ENCODE assay signal across 2 worm cellular contexts in the genomic region with DNA sequence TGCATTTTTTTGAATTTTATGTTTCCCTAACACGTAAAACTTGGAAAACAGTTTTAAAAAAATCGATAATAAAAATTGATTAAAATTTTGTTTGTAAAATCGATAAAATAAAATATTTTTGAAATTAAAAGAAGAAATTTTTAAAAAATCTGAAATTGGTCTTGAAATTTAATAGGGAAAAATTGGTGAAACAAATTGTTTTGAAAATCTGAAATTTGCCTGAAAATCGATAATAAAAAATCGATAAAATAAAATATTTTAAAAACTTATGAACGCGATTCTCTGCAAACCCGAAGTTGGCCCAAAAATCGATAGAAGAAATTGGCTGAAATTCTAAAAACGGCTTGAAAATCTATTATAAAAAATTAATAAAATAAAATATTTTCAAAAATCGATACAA.
TF ChIP-seq lines count a peak whose summit lies in the region.

No protein-coding gene starts in this region.

TF ChIP-seq in whole organism, L3 larva, 47 proteins besides CTCF, POLR2A, EP300 and RAD21:
- no peak for TF ChIP-seq jun-1 (tag; optimal IDR thresholded peaks at IDR 0.05; lab: Kevin White, UChicago)
- TF ChIP-seq nhr-28 (tag; optimal IDR thresholded peaks at IDR 0.05; lab: Kevin White, UChicago), result no peak
- TF ChIP-seq ceh-28 (tag; optimal IDR thresholded peaks at IDR 0.05; lab: Kevin White, UChicago), result peak; percentile 56
- TF ChIP-seq nhr-67 (tag; optimal IDR thresholded peaks at IDR 0.05; lab: Kevin White, UChicago), result no peak
- TF ChIP-seq nhr-77 (tag; optimal IDR thresholded peaks at IDR 0.05; lab: Kevin White, UChicago), result no peak
- no peak for TF ChIP-seq mml-1 (tag; optimal IDR thresholded peaks at IDR 0.05; lab: Kevin White, UChicago)
TF ChIP-seq in whole organism, L3 larva: peak in this region for 1.

TF ChIP-seq in whole organism, L4 larva, 104 proteins besides CTCF, POLR2A, EP300 and RAD21:
- TF ChIP-seq mdt-29 (GFP tag; IDR thresholded peaks at IDR 0.05; lab: Robert Waterston, UW) (no peak), Y75B8A.6 (GFP tag; IDR thresholded peaks at IDR 0.05; lab: Robert Waterston, UW) (no peak), madf-9 (GFP tag; conservative IDR thresholded peaks at IDR 0.05; lab: Robert Waterston, UW) (no peak), ceh-28 (tag; optimal IDR thresholded peaks at IDR 0.05; lab: Kevin White, UChicago) (peak; percentile 68)
